Fruit fly (Drosophila melanogaster) whole organism, prepupa: ENCODE measurements around the gene Or7a.

Experiments used
- Blimp-1 ChIP-seq: fragments of 200-800 bp; sonication (Bioruptor generic); optimal IDR thresholded peaks from 3 replicates; lab custom pipeline; 2017; ENCODE audit warnings: missing biosample characterization, missing genetic modification characterization, mild to moderate bottlenecking, moderate library complexity, missing genetic modification reagents
- CG10631 ChIP-seq: fragments of 200-800 bp; sonication (Bioruptor generic); optimal IDR thresholded peaks from 2 replicates; lab custom pipeline; 2016; ENCODE audit warnings: missing biosample characterization, missing genetic modification characterization
- CG10669 ChIP-seq: fragments of 200-800 bp; sonication (Bioruptor generic); optimal IDR thresholded peaks from 3 replicates; lab custom pipeline; 2018; ENCODE audit warnings: missing biosample characterization, mild to moderate bottlenecking, missing genetic modification characterization, moderate library complexity
- CG11294 ChIP-seq: fragments of 200-800 bp; sonication (Bioruptor generic); IDR thresholded peaks from 2 replicates; pipeline ENCODE4 v1.3.6; 2022; ENCODE audit warnings: missing biosample characterization, missing genetic modification characterization
- CG11762 ChIP-seq: fragments of 200-800 bp; sonication (Bioruptor generic); optimal IDR thresholded peaks from 3 replicates; lab custom pipeline; 2016; ENCODE audit warnings: missing biosample characterization, missing genetic modification characterization; ENCODE audit not compliant: insufficient read depth
- CG11902 ChIP-seq: fragments of 200-800 bp; sonication (Bioruptor generic); optimal IDR thresholded peaks from 3 replicates; lab custom pipeline; 2016; ENCODE audit warnings: missing biosample characterization, missing genetic modification characterization
- CG15336 ChIP-seq: fragments of 200-800 bp; sonication (Bioruptor generic); IDR thresholded peaks from 2 replicates; pipeline ENCODE4 v1.3.6; 2022; ENCODE audit warnings: missing biosample characterization, missing genetic modification characterization
- CG16779 ChIP-seq: fragments of 200-800 bp; sonication (Bioruptor generic); optimal IDR thresholded peaks from 3 replicates; lab custom pipeline; 2017; ENCODE audit warnings: missing biosample characterization, mild to moderate bottlenecking, missing genetic modification characterization
- CG31627 ChIP-seq: fragments of 200-800 bp; sonication (Bioruptor generic); optimal IDR thresholded peaks from 3 replicates; lab custom pipeline; 2016; ENCODE audit warnings: missing biosample characterization, missing genetic modification characterization
- CG32006 ChIP-seq: fragments of 200-800 bp; sonication (Bioruptor generic); optimal IDR thresholded peaks from 3 replicates; lab custom pipeline; 2017; ENCODE audit warnings: missing biosample characterization, mild to moderate bottlenecking, missing genetic modification characterization
- CG34406 ChIP-seq: fragments of 200-800 bp; sonication (Bioruptor generic); optimal IDR thresholded peaks from 3 replicates; lab custom pipeline; 2016; ENCODE audit warnings: missing biosample characterization, missing genetic modification characterization
- CG3919 ChIP-seq: fragments of 200-800 bp; sonication (Bioruptor generic); optimal IDR thresholded peaks from 3 replicates; lab custom pipeline; 2016; ENCODE audit warnings: missing biosample characterization, missing genetic modification characterization
- CG6163 ChIP-seq: fragments of 200-800 bp; sonication (Bioruptor generic); IDR thresholded peaks from 3 replicates; pipeline ENCODE4 v1.3.6; 2022; ENCODE audit warnings: missing biosample characterization, missing genetic modification characterization
- CG6276 ChIP-seq: fragments of 200-800 bp; sonication (Bioruptor generic); optimal IDR thresholded peaks from 2 replicates; lab custom pipeline; 2017; ENCODE audit warnings: missing biosample characterization, mild to moderate bottlenecking, missing genetic modification characterization
- CG6792 ChIP-seq: fragments of 200-800 bp; sonication (Bioruptor generic); optimal IDR thresholded peaks from 3 replicates; lab custom pipeline; 2016; ENCODE audit warnings: missing biosample characterization, missing genetic modification characterization
- CG6808 ChIP-seq: fragments of 200-800 bp; sonication (Bioruptor generic); optimal IDR thresholded peaks from 3 replicates; lab custom pipeline; 2017; ENCODE audit warnings: missing biosample characterization, missing genetic modification characterization, mild to moderate bottlenecking, moderate library complexity, missing genetic modification reagents
- CG6854 ChIP-seq: fragments of 200-800 bp; sonication (Bioruptor generic); optimal IDR thresholded peaks from 2 replicates; lab custom pipeline; 2017; ENCODE audit warnings: missing biosample characterization, mild to moderate bottlenecking, missing genetic modification characterization
- CG7368 ChIP-seq: fragments of 200-800 bp; sonication (Bioruptor generic); optimal IDR thresholded peaks from 3 replicates; lab custom pipeline; 2016; ENCODE audit warnings: missing biosample characterization, missing genetic modification characterization
- CG8119 ChIP-seq: fragments of 200-800 bp; sonication (Bioruptor generic); IDR thresholded peaks from 3 replicates; pipeline ENCODE4 v1.3.6; 2022; ENCODE audit warnings: missing biosample characterization, missing genetic modification characterization
- CG8632 ChIP-seq: fragments of 200-800 bp; sonication (Bioruptor generic); optimal IDR thresholded peaks from 3 replicates; lab custom pipeline; 2016; ENCODE audit warnings: missing biosample characterization, missing genetic modification characterization
- CG9139 ChIP-seq: fragments of 200-800 bp; sonication (Bioruptor generic); optimal IDR thresholded peaks from 3 replicates; lab custom pipeline; 2017; ENCODE audit warnings: missing biosample characterization, mild to moderate bottlenecking, missing genetic modification characterization
- Eip75B ChIP-seq: fragments of 200-800 bp; sonication (Bioruptor generic); optimal IDR thresholded peaks from 3 replicates; lab custom pipeline; 2016; ENCODE audit warnings: missing biosample characterization, missing genetic modification characterization
- Eip78C ChIP-seq: fragments of 200-800 bp; sonication (Bioruptor generic); peaks from one replicate; lab custom pipeline; 2016; ENCODE audit warnings: missing biosample characterization, missing genetic modification characterization
- Eip93F ChIP-seq: fragments of 200-800 bp; sonication (Bioruptor generic); optimal IDR thresholded peaks from 2 replicates; lab custom pipeline; 2016; ENCODE audit warnings: missing biosample characterization, mild to moderate bottlenecking, missing genetic modification characterization
- Ets96B ChIP-seq: fragments of 200-800 bp; optimal IDR thresholded peaks from 2 replicates; lab custom pipeline; 2019; ENCODE audit warnings: missing biosample characterization, mild to moderate bottlenecking, missing genetic modification characterization, moderate library complexity
- Hr38 ChIP-seq: sonication (Bioruptor generic); optimal IDR thresholded peaks from 2 replicates; lab custom pipeline; 2016; ENCODE audit warnings: missing biosample characterization, missing genetic modification characterization
- Met ChIP-seq: fragments of 200-800 bp; sonication (Bioruptor generic); optimal IDR thresholded peaks from 3 replicates; lab custom pipeline; 2016; ENCODE audit warnings: missing biosample characterization, missing genetic modification characterization
- Smox ChIP-seq: fragments of 200-800 bp; sonication (Bioruptor generic); optimal IDR thresholded peaks from 3 replicates; lab custom pipeline; 2016; ENCODE audit warnings: missing biosample characterization, missing genetic modification characterization
- Sox102F ChIP-seq: fragments of 200-800 bp; sonication (Bioruptor generic); optimal IDR thresholded peaks from 2 replicates; lab custom pipeline; 2016; ENCODE audit warnings: missing biosample characterization, mild to moderate bottlenecking, missing genetic modification characterization
- Sox14 ChIP-seq: fragments of 200-800 bp; sonication (Bioruptor generic); optimal IDR thresholded peaks from 3 replicates; lab custom pipeline; 2016; ENCODE audit warnings: missing biosample characterization, missing genetic modification characterization
- Sox15 ChIP-seq: fragments of 200-800 bp; sonication (Bioruptor generic); optimal IDR thresholded peaks from 3 replicates; lab custom pipeline; 2016; ENCODE audit warnings: missing biosample characterization, missing genetic modification characterization
- achi ChIP-seq: fragments of 200-800 bp; sonication (Bioruptor generic); optimal IDR thresholded peaks from 3 replicates; lab custom pipeline; 2016; ENCODE audit warnings: missing biosample characterization, missing genetic modification characterization
- cyc ChIP-seq: fragments of 200-800 bp; sonication (Bioruptor generic); optimal IDR thresholded peaks from 3 replicates; lab custom pipeline; 2016; ENCODE audit warnings: missing biosample characterization, missing genetic modification characterization
- dac ChIP-seq: fragments of 200-800 bp; sonication (Bioruptor generic); optimal IDR thresholded peaks from 2 replicates; lab custom pipeline; 2017; ENCODE audit warnings: missing biosample characterization, mild to moderate bottlenecking, missing genetic modification characterization
- dsx ChIP-seq: fragments of 200-800 bp; optimal IDR thresholded peaks from 3 replicates; lab custom pipeline; 2019; ENCODE audit warnings: missing biosample characterization, mild to moderate bottlenecking, missing genetic modification characterization, moderate library complexity; ENCODE audit not compliant: poor library complexity, severe bottlenecking
- esn ChIP-seq: fragments of 200-800 bp; sonication (Bioruptor generic); optimal IDR thresholded peaks from 2 replicates; lab custom pipeline; 2016; ENCODE audit warnings: missing biosample characterization, mild to moderate bottlenecking, missing genetic modification characterization, moderate library complexity
- fd85E ChIP-seq: fragments of 200-800 bp; sonication (Bioruptor generic); optimal IDR thresholded peaks from 3 replicates; lab custom pipeline; 2016; ENCODE audit warnings: missing biosample characterization, missing genetic modification characterization
- fkh ChIP-seq: fragments of 200-800 bp; sonication (Bioruptor generic); optimal IDR thresholded peaks from 3 replicates; lab custom pipeline; 2017; ENCODE audit warnings: missing biosample characterization, mild to moderate bottlenecking, missing genetic modification characterization, moderate library complexity
- lz ChIP-seq: fragments of 200-800 bp; sonication (Bioruptor generic); optimal IDR thresholded peaks from 3 replicates; lab custom pipeline; 2016; ENCODE audit warnings: missing biosample characterization, missing genetic modification characterization
- net ChIP-seq: fragments of 200-800 bp; sonication (Bioruptor generic); optimal IDR thresholded peaks from 3 replicates; lab custom pipeline; 2016; ENCODE audit warnings: missing biosample characterization, missing genetic modification characterization
- pdm3 ChIP-seq: fragments of 200-800 bp; sonication (Bioruptor generic); optimal IDR thresholded peaks from 3 replicates; lab custom pipeline; 2016; ENCODE audit warnings: missing biosample characterization, missing genetic modification characterization
- ss ChIP-seq, 2 experiments: fragments of 200-800 bp; sonication (Bioruptor generic); optimal IDR thresholded peaks; 2 replicates in 1 of 2; 3 replicates in 1 of 2; lab custom pipeline; 2017 to 2018; ENCODE audit warnings: mild to moderate bottlenecking in 2 of 2, missing biosample characterization in 2 of 2, missing genetic modification characterization in 2 of 2, moderate library complexity in 1 of 2
- svp ChIP-seq: fragments of 200-800 bp; sonication (Bioruptor generic); peaks from one replicate; lab custom pipeline; 2016; ENCODE audit warnings: missing biosample characterization, missing genetic modification characterization
- vri ChIP-seq: fragments of 200-800 bp; sonication (Bioruptor generic); optimal IDR thresholded peaks from 3 replicates; lab custom pipeline; 2016; ENCODE audit warnings: missing biosample characterization, mild to moderate bottlenecking, missing genetic modification characterization

Gene Or7a

DNA sequence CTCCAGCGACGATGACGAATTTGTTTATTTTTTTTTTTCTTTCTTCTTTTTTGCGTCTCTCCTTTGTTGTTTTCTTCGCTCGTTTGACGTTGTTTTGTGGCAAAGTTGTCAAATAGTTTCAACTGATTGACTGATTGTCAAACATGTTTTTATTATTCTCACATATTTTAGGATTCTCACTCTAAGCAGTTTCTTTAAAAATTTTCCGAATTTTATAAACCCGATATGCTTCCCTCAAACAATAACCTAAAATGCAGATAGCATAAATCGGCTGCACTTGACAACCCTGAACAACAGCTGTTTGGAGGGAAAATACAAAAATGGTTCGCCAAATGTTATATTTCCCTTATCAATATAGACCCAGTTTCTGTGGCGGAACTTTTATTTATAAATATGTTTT, 22.0 kb downstream of the Or7a start, which contains the start of gene CG17982 (continued):
- TF ChIP-seq net (GFP tag; lab: Kevin White, UChicago): peak; percentile 93
- TF ChIP-seq dsx (GFP tag; lab: Kevin White, UChicago): peak; percentile 85
- peak; percentile 76 for TF ChIP-seq CG6854 (GFP tag; lab: Kevin White, UChicago)
- TF ChIP-seq Sox14: peak; percentile 96
- peak; percentile 84 for TF ChIP-seq CG32006 (GFP tag; lab: Kevin White, UChicago)
- TF ChIP-seq CG8632 (GFP tag; lab: Kevin White, UChicago): peak; percentile 90
- peak; percentile 80 for TF ChIP-seq dac (GFP tag; lab: Kevin White, UChicago)
- TF ChIP-seq CG11294 (GFP tag; lab: Robert Waterston, UW): peak; percentile 69
- TF ChIP-seq Smox: no peak
- TF ChIP-seq CG34406 (GFP tag; lab: Kevin White, UChicago): peak; percentile 91
- peak; percentile 94 for TF ChIP-seq lz (GFP tag; lab: Kevin White, UChicago)
- peak; percentile 94 for TF ChIP-seq CG3919 (GFP tag; lab: Kevin White, UChicago)
- TF ChIP-seq CG9139 (GFP tag; lab: Kevin White, UChicago): no peak
- TF ChIP-seq Sox102F (GFP tag; lab: Kevin White, UChicago): peak; percentile 95
- peak; percentile 90 for TF ChIP-seq Eip93F (GFP tag; lab: Kevin White, UChicago)
- TF ChIP-seq CG31627: peak; percentile 94
- TF ChIP-seq pdm3: peak; percentile 94
- TF ChIP-seq ss (GFP tag; optimal IDR thresholded peaks at IDR 0.05; lab: Kevin White, UChicago): peak in 1 of 2 experiments; percentile 88
- TF ChIP-seq achi (GFP tag; lab: Kevin White, UChicago): peak; percentile 98
- TF ChIP-seq esn (GFP tag; lab: Kevin White, UChicago): peak; percentile 96
- peak; percentile 92 for TF ChIP-seq cyc (GFP tag; lab: Kevin White, UChicago)
- peak; percentile 90 for TF ChIP-seq CG10631 (GFP tag; lab: Kevin White, UChicago)
- peak; percentile 72 for TF ChIP-seq CG11902 (GFP tag; lab: Kevin White, UChicago)
- TF ChIP-seq CG8119 (GFP tag; lab: Robert Waterston, UW): peak; percentile 85
- TF ChIP-seq CG11762: peak; percentile 77
- peak; percentile 90 for TF ChIP-seq Ets96B (tag; lab: Kevin White, UChicago)

DNA sequence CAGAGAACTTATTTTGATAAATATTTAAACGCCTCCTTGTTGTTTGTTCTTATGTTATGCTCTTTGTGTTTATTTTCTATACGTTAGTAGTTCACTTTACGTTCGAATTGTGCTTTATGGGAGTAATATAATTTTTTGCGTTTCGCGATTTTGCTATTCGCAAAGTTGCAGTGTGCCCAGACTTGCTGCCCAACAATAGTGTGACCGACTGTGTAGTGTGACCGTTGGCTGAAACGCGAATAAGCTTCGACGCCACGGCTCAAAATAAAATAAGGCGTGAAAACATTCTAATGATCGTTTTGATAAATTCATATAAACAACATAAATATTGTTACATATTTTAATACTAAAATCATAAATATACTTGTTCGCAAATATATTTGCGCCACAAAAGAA, 23.4 kb downstream of the Or7a start, which contains the start of gene Smox:
Gene Smox (minus strand): TSS at position 213 of the 396 bp plus-strand sequence.
- TF ChIP-seq Sox15 (GFP tag; lab: Kevin White, UChicago) (no peak), CG6276 (GFP tag; lab: Kevin White, UChicago) (no peak), Sox14 (peak; percentile 18), CG7368 (GFP tag; lab: Kevin White, UChicago) (no peak), Smox (no peak), Eip78C (GFP tag; lab: Kevin White, UChicago) (peak; percentile 50), achi (GFP tag; lab: Kevin White, UChicago) (no peak)

DNA sequence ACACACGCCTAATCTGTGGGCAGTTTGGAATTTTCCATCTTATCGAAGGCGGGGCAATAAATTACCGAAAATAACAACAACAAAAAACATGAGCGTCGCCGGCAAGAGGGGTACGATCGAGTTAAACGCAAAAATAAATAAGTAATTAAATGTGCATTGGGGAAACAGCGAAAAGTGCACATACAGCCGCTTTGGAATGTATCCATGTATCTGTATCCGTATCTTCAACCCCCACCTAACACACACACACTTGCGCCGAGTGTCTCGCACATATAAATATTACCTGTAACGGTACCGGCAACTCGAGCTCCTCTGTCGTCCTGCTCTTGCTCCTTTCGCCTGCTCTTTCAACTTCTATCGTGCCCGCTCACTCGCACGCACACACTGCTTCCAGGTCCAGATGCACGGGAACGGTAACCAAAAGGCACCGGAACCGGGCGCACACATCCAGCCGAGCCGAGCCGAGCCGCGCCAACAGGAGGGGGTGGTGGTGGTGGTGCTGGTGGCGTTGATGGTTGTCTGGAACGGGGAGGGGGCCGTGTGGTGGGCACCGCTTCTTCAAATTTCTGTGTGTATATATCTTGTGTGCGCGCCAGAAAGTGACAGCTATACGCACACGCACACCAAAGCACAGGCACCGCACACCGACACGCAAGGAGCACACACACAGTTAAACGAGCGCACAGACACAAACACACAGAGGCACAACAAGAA, 24.0 kb downstream of the Or7a start:
- no peak for TF ChIP-seq Sox102F (GFP tag; lab: Kevin White, UChicago)
- TF ChIP-seq net (GFP tag; lab: Kevin White, UChicago): peak; percentile 47
- no peak for TF ChIP-seq CG10669 (GFP tag; lab: Kevin White, UChicago)
- no peak for TF ChIP-seq CG15336 (GFP tag; lab: Robert Waterston, UW)
- peak; percentile 24 for TF ChIP-seq Met (GFP tag; lab: Kevin White, UChicago)
- TF ChIP-seq Eip75B (GFP tag; lab: Kevin White, UChicago): peak; percentile 38
- no peak for TF ChIP-seq fd85E (GFP tag; lab: Kevin White, UChicago)
- no peak for TF ChIP-seq CG16779 (tag; lab: Kevin White, UChicago)
- no peak for TF ChIP-seq Sox15 (GFP tag; lab: Kevin White, UChicago)
- no peak for TF ChIP-seq dac (GFP tag; lab: Kevin White, UChicago)
- TF ChIP-seq CG6792 (GFP tag; lab: Kevin White, UChicago): peak; percentile 20
- no peak for TF ChIP-seq fkh (GFP tag; lab: Kevin White, UChicago)
- TF ChIP-seq Sox14: no peak
- TF ChIP-seq Blimp-1 (GFP tag; lab: Kevin White, UChicago): no peak
- peak; percentile 57; the same call in 1 of the 3 replicates for TF ChIP-seq CG6163 (GFP tag; lab: Robert Waterston, UW)
- peak; percentile 47 for TF ChIP-seq CG6808
- peak; percentile 52 to 70 for TF ChIP-seq ss (GFP tag; optimal IDR thresholded peaks at IDR 0.05; lab: Kevin White, UChicago)
- TF ChIP-seq CG32006 (GFP tag; lab: Kevin White, UChicago): peak; percentile 12
- TF ChIP-seq svp (GFP tag; lab: Kevin White, UChicago): peak; percentile 83
- TF ChIP-seq CG11762: no peak
- TF ChIP-seq cyc (GFP tag; lab: Kevin White, UChicago): no peak
- TF ChIP-seq vri (GFP tag; lab: Kevin White, UChicago): peak; percentile 54
- no peak for TF ChIP-seq CG9139 (GFP tag; lab: Kevin White, UChicago)
- no peak for TF ChIP-seq achi (GFP tag; lab: Kevin White, UChicago)
- no peak for TF ChIP-seq Hr38 (GFP tag; lab: Kevin White, UChicago)
- peak; percentile 47 for TF ChIP-seq esn (GFP tag; lab: Kevin White, UChicago)
- TF ChIP-seq Smox: no peak
- TF ChIP-seq CG3919 (GFP tag; lab: Kevin White, UChicago): peak; percentile 17
- TF ChIP-seq pdm3: peak; percentile 8
